Fruit fly (Drosophila melanogaster): ENCODE results near the gene CG11726.

DNA sequence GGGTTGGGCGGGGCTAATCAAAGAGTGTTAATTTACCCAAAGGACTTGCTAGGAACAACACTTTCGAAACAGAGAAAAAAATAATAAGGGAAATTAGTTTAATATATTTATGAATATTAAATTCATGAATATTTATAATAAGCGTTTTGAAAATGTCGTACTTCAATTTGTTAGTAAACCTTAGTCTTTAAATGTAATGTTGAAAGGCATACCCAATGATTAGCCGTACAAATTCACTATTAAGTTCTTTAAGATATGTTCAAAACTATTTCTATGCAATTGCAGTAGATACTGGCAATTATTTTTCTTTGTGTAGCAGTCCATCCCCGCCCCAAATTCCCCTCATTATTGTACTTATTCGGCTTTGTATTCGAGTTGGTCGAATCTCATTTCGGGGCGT, 16.0 kb downstream of the CG11726 start:
- TF ChIP-seq Hr96 (GFP tag; optimal IDR thresholded peaks at IDR 0.05): no peak
- TF ChIP-seq CG1620 (GFP tag; optimal IDR thresholded peaks at IDR 0.05): no peak
- TF ChIP-seq pad (GFP tag; optimal IDR thresholded peaks at IDR 0.05): no peak
- no peak for TF ChIP-seq CG12768 (GFP tag; optimal IDR thresholded peaks at IDR 0.05)
- no peak for TF ChIP-seq cic (GFP tag; optimal IDR thresholded peaks at IDR 0.05)
- no peak for TF ChIP-seq ovo (GFP tag; optimal IDR thresholded peaks at IDR 0.05)
- TF ChIP-seq tj (GFP tag; optimal IDR thresholded peaks at IDR 0.05): no peak
- no peak for TF ChIP-seq CG7101 (tag; optimal IDR thresholded peaks at IDR 0.05)
- TF ChIP-seq CG11617 (GFP tag; optimal IDR thresholded peaks at IDR 0.05): no peak
